Worm (Caenorhabditis elegans) whole organism, L4 larva: ENCODE measurements around the gene gcy-6.

Source experiments
- D1046.2 ChIP-seq: fragments of 200-800 bp; sonication (Bioruptor generic); IDR thresholded peaks from 2 replicates; pipeline ENCODE4 v1.3.6; 2022; ENCODE audit warnings: missing genetic modification characterization, missing compliant biosample characterization
- F10B5.3 ChIP-seq: sonication (generic microtip); optimal IDR thresholded peaks from 2 replicates; lab custom pipeline; 2016; ENCODE audit warnings: mild to moderate bottlenecking, missing genetic modification characterization, missing compliant biosample characterization
- T20F7.1 ChIP-seq: fragments of 200-800 bp; sonication (Bioruptor generic); optimal IDR thresholded peaks from 2 replicates; lab custom pipeline; 2018; ENCODE audit warnings: mild to moderate bottlenecking, missing genetic modification characterization, missing compliant biosample characterization
- T26A8.4 ChIP-seq: fragments of 200-800 bp; sonication (Bioruptor generic); IDR thresholded peaks from 2 replicates; pipeline ENCODE4 v1.3.6; 2022; ENCODE audit warnings: missing genetic modification characterization, missing compliant biosample characterization
- Y105C5A.15 ChIP-seq: fragments of 200-800 bp; sonication (Bioruptor generic); IDR thresholded peaks from 2 replicates; pipeline ENCODE4 v1.3.6; 2022; ENCODE audit warnings: missing genetic modification characterization, missing compliant biosample characterization
- Y48G9A.11 ChIP-seq: fragments of 200-800 bp; sonication (Bioruptor generic); IDR thresholded peaks from 2 replicates; pipeline ENCODE4 v1.3.6; 2022; ENCODE audit warnings: missing genetic modification reagents, missing genetic modification characterization, missing compliant biosample characterization
- ZK546.5 ChIP-seq, 2 experiments: sonication (generic microtip); optimal IDR thresholded peaks; 2 replicates each; lab custom pipeline; 2017; ENCODE audit warnings: missing biosample characterization in 2 of 2, missing genetic modification characterization in 2 of 2
- aha-1 ChIP-seq: fragments of 150-350 bp; peaks from one replicate; lab custom pipeline; 2014; ENCODE audit warnings: missing biosample characterization, missing genetic modification characterization
- attf-4 ChIP-seq: sonication (generic microtip); optimal IDR thresholded peaks from 3 replicates; lab custom pipeline; 2017; ENCODE audit warnings: missing biosample characterization, missing genetic modification characterization
- ceh-32 ChIP-seq: sonication (generic microtip); optimal IDR thresholded peaks from 2 replicates; lab custom pipeline; 2016; ENCODE audit warnings: mild to moderate bottlenecking, missing genetic modification characterization, missing compliant biosample characterization; ENCODE audit not compliant: poor library complexity
- ceh-44 ChIP-seq: fragments of 200-800 bp; sonication (Bioruptor generic); IDR thresholded peaks from 2 replicates; pipeline ENCODE4 v1.3.6; 2022; ENCODE audit warnings: missing genetic modification reagents, missing genetic modification characterization, missing compliant biosample characterization
- ceh-82 ChIP-seq: sonication (generic microtip); optimal IDR thresholded peaks from 2 replicates; lab custom pipeline; 2017; ENCODE audit warnings: missing biosample characterization, missing genetic modification characterization
- daf-12 ChIP-seq: fragments of 150-350 bp; optimal IDR thresholded peaks from 2 replicates; lab custom pipeline; 2014; ENCODE audit warnings: missing biosample characterization, missing genetic modification reagents, missing genetic modification characterization
- daf-16 ChIP-seq, 3 experiments: sonication (generic microtip); optimal IDR thresholded peaks; 2 replicates each; lab custom pipeline; 2016 to 2017; ENCODE audit warnings: missing genetic modification characterization in 3 of 3, missing genetic modification reagents in 3 of 3, mild to moderate bottlenecking in 2 of 3, missing compliant biosample characterization in 2 of 3, missing biosample characterization in 1 of 3, moderate library complexity in 1 of 3
- dmd-6 ChIP-seq: fragments of 200-800 bp; sonication (Bioruptor generic); IDR thresholded peaks from 2 replicates; pipeline ENCODE4 v1.3.6; 2022; ENCODE audit warnings: missing genetic modification reagents, missing genetic modification characterization, missing compliant biosample characterization
- dve-1 ChIP-seq: sonication (generic microtip); optimal IDR thresholded peaks from 2 replicates; lab custom pipeline; 2017; ENCODE audit warnings: antibody characterized with exemption, mild to moderate bottlenecking, missing genetic modification characterization, missing compliant biosample characterization; ENCODE audit not compliant: insufficient read depth
- egl-27 ChIP-seq: sonication (generic microtip); optimal IDR thresholded peaks from 3 replicates; lab custom pipeline; 2017; ENCODE audit warnings: missing biosample characterization, missing genetic modification reagents, missing genetic modification characterization
- fkh-10 ChIP-seq: fragments of 150-350 bp; optimal IDR thresholded peaks from 2 replicates; lab custom pipeline; 2014; ENCODE audit warnings: missing biosample characterization, missing genetic modification reagents, missing genetic modification characterization
- fos-1 ChIP-seq: fragments of 150-350 bp; optimal IDR thresholded peaks from 2 replicates; lab custom pipeline; 2014; ENCODE audit warnings: missing biosample characterization, missing genetic modification characterization
- gei-8 ChIP-seq: fragments of 200-800 bp; sonication (Bioruptor generic); optimal IDR thresholded peaks from 2 replicates; lab custom pipeline; 2018; ENCODE audit warnings: mild to moderate bottlenecking, missing genetic modification characterization, missing compliant biosample characterization
- hif-1 ChIP-seq, 2 experiments: sonication (generic microtip); optimal IDR thresholded peaks; 2 replicates each; lab custom pipeline; 2016 to 2017; ENCODE audit warnings: missing compliant biosample characterization in 2 of 2, missing genetic modification characterization in 2 of 2, missing genetic modification reagents in 2 of 2, missing genotype in 2 of 2, mild to moderate bottlenecking in 1 of 2
- hlh-11 ChIP-seq: fragments of 200-800 bp; sonication (Bioruptor generic); optimal IDR thresholded peaks from 2 replicates; lab custom pipeline; 2018; ENCODE audit warnings: mild to moderate bottlenecking, missing genetic modification characterization, missing compliant biosample characterization
- lim-7 ChIP-seq: fragments of 200-800 bp; sonication (Bioruptor generic); IDR thresholded peaks from 2 replicates; pipeline ENCODE4 v1.3.6; 2022; ENCODE audit warnings: missing genetic modification characterization, missing compliant biosample characterization
- lin-1 ChIP-seq: fragments of 200-800 bp; sonication (Bioruptor generic); IDR thresholded peaks from 2 replicates; pipeline ENCODE4 v1.3.6; 2022; ENCODE audit warnings: missing genetic modification reagents, missing genetic modification characterization, missing compliant biosample characterization
- lin-13 ChIP-seq: fragments of 150-350 bp; optimal IDR thresholded peaks from 2 replicates; lab custom pipeline; 2014; ENCODE audit warnings: missing biosample characterization, missing genetic modification reagents, missing genetic modification characterization
- lin-29 ChIP-seq: fragments of 200-800 bp; sonication (Bioruptor generic); IDR thresholded peaks from 2 replicates; pipeline ENCODE4 v1.3.6; 2022; ENCODE audit warnings: missing genetic modification reagents, missing genetic modification characterization, missing compliant biosample characterization
- lir-3 ChIP-seq: sonication (generic microtip); optimal IDR thresholded peaks from 2 replicates; lab custom pipeline; 2016; ENCODE audit warnings: mild to moderate bottlenecking, missing genetic modification characterization, missing compliant biosample characterization
- madf-9 ChIP-seq: fragments of 200-800 bp; sonication (Bioruptor generic); conservative IDR thresholded peaks from 2 replicates; pipeline ENCODE4 v1.3.6; 2022; ENCODE audit warnings: missing genetic modification reagents, missing genetic modification characterization, missing compliant biosample characterization
- mdl-1 ChIP-seq, 2 experiments: fragments of 150-350 bp in 1 of 2; sonication (generic microtip) in 1 of 2; optimal IDR thresholded peaks; 2 replicates each; lab custom pipeline; 2014 to 2017; ENCODE audit warnings: missing biosample characterization in 2 of 2, missing genetic modification characterization in 2 of 2
- nhr-11 ChIP-seq: fragments of 150-350 bp; optimal IDR thresholded peaks from 2 replicates; lab custom pipeline; 2014; ENCODE audit warnings: missing biosample characterization, missing genetic modification characterization
- nhr-237 ChIP-seq: sonication (generic microtip); optimal IDR thresholded peaks from 2 replicates; lab custom pipeline; 2017; ENCODE audit warnings: missing biosample characterization, missing genetic modification characterization
- nhr-25 ChIP-seq: sonication (generic microtip); optimal IDR thresholded peaks from 2 replicates; lab custom pipeline; 2017; ENCODE audit warnings: missing genetic modification characterization, mild to moderate bottlenecking, missing compliant biosample characterization, antibody characterized with exemption, moderate library complexity, borderline replicate concordance; ENCODE audit not compliant: insufficient read depth
- nhr-28 ChIP-seq: fragments of 150-350 bp; optimal IDR thresholded peaks from 2 replicates; lab custom pipeline; 2014; ENCODE audit warnings: missing biosample characterization, missing genetic modification characterization
- nhr-6 ChIP-seq: fragments of 150-350 bp; optimal IDR thresholded peaks from 2 replicates; lab custom pipeline; 2014; ENCODE audit warnings: missing biosample characterization, missing genetic modification characterization
- nhr-76 ChIP-seq: fragments of 150-350 bp; optimal IDR thresholded peaks from 2 replicates; lab custom pipeline; 2014; ENCODE audit warnings: missing biosample characterization, missing genetic modification characterization
- nhr-77 ChIP-seq: fragments of 150-350 bp; optimal IDR thresholded peaks from 2 replicates; lab custom pipeline; 2014; ENCODE audit warnings: missing biosample characterization, missing genetic modification characterization
- php-3 ChIP-seq: fragments of 200-800 bp; sonication (Bioruptor generic); IDR thresholded peaks from 2 replicates; pipeline ENCODE4 v1.3.6; 2022; ENCODE audit warnings: missing genetic modification reagents, missing genetic modification characterization, missing compliant biosample characterization
- pqm-1 ChIP-seq: sonication (generic microtip); optimal IDR thresholded peaks from 2 replicates; lab custom pipeline; 2017; ENCODE audit warnings: missing biosample characterization, missing genetic modification characterization
- rbr-2 ChIP-seq: sonication (generic microtip); optimal IDR thresholded peaks from 2 replicates; lab custom pipeline; 2016; ENCODE audit warnings: missing genotype, missing genetic modification characterization, missing compliant biosample characterization
- set-16 ChIP-seq: fragments of 200-800 bp; sonication (Bioruptor generic); IDR thresholded peaks from 2 replicates; pipeline ENCODE4 v1.3.6; 2022; ENCODE audit warnings: missing genetic modification reagents, missing genetic modification characterization, missing compliant biosample characterization
- snpc-1.2 ChIP-seq: fragments of 200-800 bp; sonication (Bioruptor generic); IDR thresholded peaks from 2 replicates; pipeline ENCODE4 v1.3.6; 2022; ENCODE audit warnings: missing genetic modification reagents, missing genetic modification characterization, missing compliant biosample characterization
- unc-130 ChIP-seq: sonication (generic microtip); optimal IDR thresholded peaks from 2 replicates; lab custom pipeline; 2016; ENCODE audit warnings: missing genetic modification reagents, missing genetic modification characterization, missing compliant biosample characterization
- vab-7 ChIP-seq: fragments of 200-800 bp; sonication (Bioruptor generic); IDR thresholded peaks from 2 replicates; pipeline ENCODE4 v1.3.6; 2022; ENCODE audit warnings: missing genetic modification reagents, missing genetic modification characterization, missing compliant biosample characterization
- zag-1 ChIP-seq: fragments of 150-350 bp; optimal IDR thresholded peaks from 2 replicates; lab custom pipeline; 2014; ENCODE audit warnings: missing biosample characterization, missing genetic modification characterization
- ztf-11 ChIP-seq: fragments of 150-350 bp; optimal IDR thresholded peaks from 2 replicates; lab custom pipeline; 2014; ENCODE audit warnings: missing biosample characterization, missing genetic modification characterization

Gene gcy-6

ce11 chrV:10281374-10281773 is 32.5 kb downstream of the gcy-6 start, which contains the start of gene lys-2 (continued):
- TF ChIP-seq rbr-2 (tag; lab: Kevin White, UChicago) (no peak), Y48G9A.11 (GFP tag; lab: Robert Waterston, UW) (no peak), dve-1 (tag; lab: Kevin White, UChicago) (peak; percentile 39), nhr-76 (tag; lab: Kevin White, UChicago) (no peak), fos-1 (tag; lab: Kevin White, UChicago) (no peak), daf-16 (GFP tag; optimal IDR thresholded peaks at IDR 0.05; lab: Kevin White, UChicago) (no peak), daf-16 (tag; optimal IDR thresholded peaks at IDR 0.05; lab: Kevin White, UChicago) (peak; percentile 94), lin-1 (GFP tag; lab: Robert Waterston, UW) (0 out of 2 replicates have a peak, but pooled peaks have one; percentile 32), unc-130 (GFP tag; lab: Kevin White, UChicago) (no peak), ZK546.5 (tag; optimal IDR thresholded peaks at IDR 0.05; lab: Kevin White, UChicago) (no peak), D1046.2 (GFP tag; lab: Robert Waterston, UW) (no peak), dmd-6 (GFP tag; lab: Robert Waterston, UW) (peak; percentile 80), ceh-44 (GFP tag; lab: Robert Waterston, UW) (no peak), lin-13 (GFP tag; lab: Kevin White, UChicago) (no peak), mdl-1 (tag; optimal IDR thresholded peaks at IDR 0.05; lab: Kevin White, UChicago) (no peak), aha-1 (tag; lab: Kevin White, UChicago) (peak; percentile 29), nhr-6 (tag; lab: Kevin White, UChicago) (peak; percentile 42), lir-3 (tag; lab: Kevin White, UChicago) (no peak), nhr-237 (tag; lab: Kevin White, UChicago) (no peak), hif-1 (tag; optimal IDR thresholded peaks at IDR 0.05; lab: Kevin White, UChicago) (no peak), ceh-82 (tag; lab: Kevin White, UChicago) (no peak)
- TF ChIP-seq, all 104 proteins: peak for 8

DNA sequence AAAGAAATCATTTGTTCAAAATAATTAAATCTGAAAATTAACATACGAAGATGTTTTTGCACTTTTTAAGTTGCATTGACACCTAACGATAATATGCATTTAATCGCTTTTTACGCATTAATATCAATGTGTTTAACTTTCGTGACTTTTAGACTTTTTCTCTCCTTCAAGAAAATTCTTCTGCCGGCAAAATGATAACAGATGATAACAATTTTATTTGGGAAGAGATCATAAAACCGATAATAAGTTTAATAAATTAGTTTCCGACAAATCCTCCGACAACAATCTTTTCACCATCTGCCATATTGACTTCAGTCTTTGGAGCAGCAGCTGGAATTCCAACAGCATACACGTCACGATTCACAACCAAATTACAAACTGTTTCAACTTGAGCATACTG is 33.7 kb downstream of the gcy-6 start:
- TF ChIP-seq T20F7.1 (no peak), daf-16 (GFP tag; optimal IDR thresholded peaks at IDR 0.05; lab: Kevin White, UChicago) (no peak), daf-16 (tag; optimal IDR thresholded peaks at IDR 0.05; lab: Kevin White, UChicago) (peak; percentile 88), nhr-11 (no peak), dve-1 (tag; lab: Kevin White, UChicago) (peak; percentile 83), hif-1 (tag; optimal IDR thresholded peaks at IDR 0.05; lab: Kevin White, UChicago) (peak in 1 of 2 experiments; percentile 18), lin-1 (GFP tag; lab: Robert Waterston, UW) (no peak), pqm-1 (tag; lab: Kevin White, UChicago) (peak; percentile 69), ztf-11 (tag; lab: Kevin White, UChicago) (no peak), F10B5.3 (no peak), egl-27 (no peak), fkh-10 (GFP tag; lab: Kevin White, UChicago) (no peak), nhr-25 (tag; lab: Kevin White, UChicago) (no peak), ceh-32 (tag; lab: Kevin White, UChicago) (no peak), nhr-28 (tag; lab: Kevin White, UChicago) (peak; percentile 70), php-3 (GFP tag; lab: Robert Waterston, UW) (peak; percentile 82), hlh-11 (peak; percentile 46), dmd-6 (GFP tag; lab: Robert Waterston, UW) (peak; percentile 63), set-16 (GFP tag; lab: Robert Waterston, UW) (no peak), zag-1 (tag; lab: Kevin White, UChicago) (no peak), nhr-77 (tag; lab: Kevin White, UChicago) (peak; percentile 28)

DNA sequence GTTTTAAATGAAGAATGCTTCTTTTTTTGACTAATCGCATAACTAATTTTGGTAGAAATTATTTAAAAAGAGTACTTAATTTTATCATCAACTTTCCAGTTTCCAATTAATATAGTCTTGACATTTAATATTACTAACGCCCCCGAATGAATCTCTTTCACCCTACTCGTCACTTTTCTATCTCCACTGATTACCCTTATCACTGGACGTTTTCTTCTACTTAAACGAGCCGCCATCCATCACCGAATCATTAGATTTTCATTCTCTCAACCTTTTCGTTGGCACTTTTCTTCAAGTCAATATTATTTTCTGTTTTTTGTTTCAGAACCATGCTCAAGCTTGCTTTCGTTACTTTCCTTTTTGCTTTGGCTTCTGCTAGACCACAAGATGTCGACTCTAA is 36.3 kb downstream of the gcy-6 start, which contains the start of gene lys-1:
TSS of gene lys-1 (plus strand) at position 326 of the 400 bp plus-strand sequence.
- no peak for TF ChIP-seq madf-9
- no peak for TF ChIP-seq nhr-237 (tag; lab: Kevin White, UChicago)
- TF ChIP-seq dve-1 (tag; lab: Kevin White, UChicago): peak; percentile 24
- no peak for TF ChIP-seq lim-7 (GFP tag; lab: Robert Waterston, UW)
- TF ChIP-seq pqm-1 (tag; lab: Kevin White, UChicago): peak; percentile 92
- no peak for TF ChIP-seq nhr-6 (tag; lab: Kevin White, UChicago)
- no peak for TF ChIP-seq daf-12 (tag; lab: Kevin White, UChicago)
- TF ChIP-seq nhr-28 (tag; lab: Kevin White, UChicago): peak; percentile 68
- TF ChIP-seq lin-29 (GFP tag; lab: Robert Waterston, UW): no peak
- TF ChIP-seq vab-7 (GFP tag; lab: Robert Waterston, UW): no peak
- no peak for TF ChIP-seq daf-16 (GFP tag; optimal IDR thresholded peaks at IDR 0.05; lab: Kevin White, UChicago)
- peak; percentile 60 for TF ChIP-seq daf-16 (tag; optimal IDR thresholded peaks at IDR 0.05; lab: Kevin White, UChicago)
- no peak for TF ChIP-seq Y105C5A.15 (GFP tag; lab: Robert Waterston, UW)
- no peak for TF ChIP-seq gei-8 (GFP tag; lab: Kevin White, UChicago)
- no peak for TF ChIP-seq lin-1 (GFP tag; lab: Robert Waterston, UW)
- TF ChIP-seq attf-4 (tag; lab: Kevin White, UChicago): no peak
- peak; percentile 55 for TF ChIP-seq dmd-6 (GFP tag; lab: Robert Waterston, UW)
- TF ChIP-seq T26A8.4 (GFP tag; lab: Robert Waterston, UW): no peak
- peak; percentile 8 for TF ChIP-seq nhr-77 (tag; lab: Kevin White, UChicago)
- TF ChIP-seq snpc-1.2 (GFP tag; lab: Robert Waterston, UW): no peak
- TF ChIP-seq egl-27: no peak
- no peak for TF ChIP-seq Y48G9A.11 (GFP tag; lab: Robert Waterston, UW)
- TF ChIP-seq hlh-11: peak; percentile 48
- TF ChIP-seq, all 104 proteins: peak for 7
